Fruit fly (Drosophila melanogaster) whole organism, prepupa: ENCODE data around the gene CG12643.
A peak's percentile ranks its signal among the peaks of the same experiment; 100 is the strongest.

Experiments
- CG10631 ChIP-seq: fragments of 200-800 bp; sonication (Bioruptor generic); optimal IDR thresholded peaks from 2 replicates; lab custom pipeline; 2016; ENCODE audit warnings: missing biosample characterization, missing genetic modification characterization
- CG10669 ChIP-seq: fragments of 200-800 bp; sonication (Bioruptor generic); optimal IDR thresholded peaks from 3 replicates; lab custom pipeline; 2018; ENCODE audit warnings: missing biosample characterization, mild to moderate bottlenecking, missing genetic modification characterization, moderate library complexity
- CG11294 ChIP-seq: fragments of 200-800 bp; sonication (Bioruptor generic); IDR thresholded peaks from 2 replicates; pipeline ENCODE4 v1.3.6; 2022; ENCODE audit warnings: missing biosample characterization, missing genetic modification characterization
- CG11762 ChIP-seq: fragments of 200-800 bp; sonication (Bioruptor generic); optimal IDR thresholded peaks from 3 replicates; lab custom pipeline; 2016; ENCODE audit warnings: missing biosample characterization, missing genetic modification characterization; ENCODE audit not compliant: insufficient read depth
- CG15336 ChIP-seq: fragments of 200-800 bp; sonication (Bioruptor generic); IDR thresholded peaks from 2 replicates; pipeline ENCODE4 v1.3.6; 2022; ENCODE audit warnings: missing biosample characterization, missing genetic modification characterization
- CG16779 ChIP-seq: fragments of 200-800 bp; sonication (Bioruptor generic); optimal IDR thresholded peaks from 3 replicates; lab custom pipeline; 2017; ENCODE audit warnings: missing biosample characterization, mild to moderate bottlenecking, missing genetic modification characterization
- CG32006 ChIP-seq: fragments of 200-800 bp; sonication (Bioruptor generic); optimal IDR thresholded peaks from 3 replicates; lab custom pipeline; 2017; ENCODE audit warnings: missing biosample characterization, mild to moderate bottlenecking, missing genetic modification characterization
- CG3919 ChIP-seq: fragments of 200-800 bp; sonication (Bioruptor generic); optimal IDR thresholded peaks from 3 replicates; lab custom pipeline; 2016; ENCODE audit warnings: missing biosample characterization, missing genetic modification characterization
- CG6163 ChIP-seq: fragments of 200-800 bp; sonication (Bioruptor generic); IDR thresholded peaks from 3 replicates; pipeline ENCODE4 v1.3.6; 2022; ENCODE audit warnings: missing biosample characterization, missing genetic modification characterization
- CG6792 ChIP-seq: fragments of 200-800 bp; sonication (Bioruptor generic); optimal IDR thresholded peaks from 3 replicates; lab custom pipeline; 2016; ENCODE audit warnings: missing biosample characterization, missing genetic modification characterization
- CG6808 ChIP-seq: fragments of 200-800 bp; sonication (Bioruptor generic); optimal IDR thresholded peaks from 3 replicates; lab custom pipeline; 2017; ENCODE audit warnings: missing biosample characterization, missing genetic modification characterization, mild to moderate bottlenecking, moderate library complexity, missing genetic modification reagents
- CG7368 ChIP-seq: fragments of 200-800 bp; sonication (Bioruptor generic); optimal IDR thresholded peaks from 3 replicates; lab custom pipeline; 2016; ENCODE audit warnings: missing biosample characterization, missing genetic modification characterization
- CG8119 ChIP-seq: fragments of 200-800 bp; sonication (Bioruptor generic); IDR thresholded peaks from 3 replicates; pipeline ENCODE4 v1.3.6; 2022; ENCODE audit warnings: missing biosample characterization, missing genetic modification characterization
- CG8632 ChIP-seq: fragments of 200-800 bp; sonication (Bioruptor generic); optimal IDR thresholded peaks from 3 replicates; lab custom pipeline; 2016; ENCODE audit warnings: missing biosample characterization, missing genetic modification characterization
- CG9139 ChIP-seq: fragments of 200-800 bp; sonication (Bioruptor generic); optimal IDR thresholded peaks from 3 replicates; lab custom pipeline; 2017; ENCODE audit warnings: missing biosample characterization, mild to moderate bottlenecking, missing genetic modification characterization
- Eip75B ChIP-seq: fragments of 200-800 bp; sonication (Bioruptor generic); optimal IDR thresholded peaks from 3 replicates; lab custom pipeline; 2016; ENCODE audit warnings: missing biosample characterization, missing genetic modification characterization
- Eip78C ChIP-seq: fragments of 200-800 bp; sonication (Bioruptor generic); peaks from one replicate; lab custom pipeline; 2016; ENCODE audit warnings: missing biosample characterization, missing genetic modification characterization
- Eip93F ChIP-seq: fragments of 200-800 bp; sonication (Bioruptor generic); optimal IDR thresholded peaks from 2 replicates; lab custom pipeline; 2016; ENCODE audit warnings: missing biosample characterization, mild to moderate bottlenecking, missing genetic modification characterization
- Ets21C ChIP-seq: fragments of 200-800 bp; sonication (Bioruptor generic); optimal IDR thresholded peaks from 3 replicates; lab custom pipeline; 2016; ENCODE audit warnings: missing biosample characterization, missing genetic modification characterization
- Ets96B ChIP-seq: fragments of 200-800 bp; optimal IDR thresholded peaks from 2 replicates; lab custom pipeline; 2019; ENCODE audit warnings: missing biosample characterization, mild to moderate bottlenecking, missing genetic modification characterization, moderate library complexity
- Hr38 ChIP-seq: sonication (Bioruptor generic); optimal IDR thresholded peaks from 2 replicates; lab custom pipeline; 2016; ENCODE audit warnings: missing biosample characterization, missing genetic modification characterization
- Hr39 ChIP-seq: fragments of 200-800 bp; sonication (Bioruptor generic); optimal IDR thresholded peaks from 2 replicates; lab custom pipeline; 2016; ENCODE audit warnings: missing biosample characterization, missing genetic modification characterization
- Lpt ChIP-seq: fragments of 200-800 bp; sonication (Bioruptor generic); optimal IDR thresholded peaks from 3 replicates; lab custom pipeline; 2016; ENCODE audit warnings: missing biosample characterization, missing genetic modification characterization
- Met ChIP-seq: fragments of 200-800 bp; sonication (Bioruptor generic); optimal IDR thresholded peaks from 3 replicates; lab custom pipeline; 2016; ENCODE audit warnings: missing biosample characterization, missing genetic modification characterization
- Smox ChIP-seq: fragments of 200-800 bp; sonication (Bioruptor generic); optimal IDR thresholded peaks from 3 replicates; lab custom pipeline; 2016; ENCODE audit warnings: missing biosample characterization, missing genetic modification characterization
- Sox14 ChIP-seq: fragments of 200-800 bp; sonication (Bioruptor generic); optimal IDR thresholded peaks from 3 replicates; lab custom pipeline; 2016; ENCODE audit warnings: missing biosample characterization, missing genetic modification characterization
- Sox15 ChIP-seq: fragments of 200-800 bp; sonication (Bioruptor generic); optimal IDR thresholded peaks from 3 replicates; lab custom pipeline; 2016; ENCODE audit warnings: missing biosample characterization, missing genetic modification characterization
- acj6 ChIP-seq: fragments of 200-800 bp; sonication (Bioruptor generic); optimal IDR thresholded peaks from 3 replicates; lab custom pipeline; 2016; ENCODE audit warnings: missing biosample characterization, missing genetic modification characterization
- cyc ChIP-seq: fragments of 200-800 bp; sonication (Bioruptor generic); optimal IDR thresholded peaks from 3 replicates; lab custom pipeline; 2016; ENCODE audit warnings: missing biosample characterization, missing genetic modification characterization
- dsx ChIP-seq: fragments of 200-800 bp; optimal IDR thresholded peaks from 3 replicates; lab custom pipeline; 2019; ENCODE audit warnings: missing biosample characterization, mild to moderate bottlenecking, missing genetic modification characterization, moderate library complexity; ENCODE audit not compliant: poor library complexity, severe bottlenecking
- eg ChIP-seq: fragments of 200-800 bp; sonication (Bioruptor generic); IDR thresholded peaks from 3 replicates; pipeline ENCODE4 v1.3.6; 2022; ENCODE audit warnings: missing biosample characterization, missing genetic modification characterization
- esn ChIP-seq: fragments of 200-800 bp; sonication (Bioruptor generic); optimal IDR thresholded peaks from 2 replicates; lab custom pipeline; 2016; ENCODE audit warnings: missing biosample characterization, mild to moderate bottlenecking, missing genetic modification characterization, moderate library complexity
- fd85E ChIP-seq: fragments of 200-800 bp; sonication (Bioruptor generic); optimal IDR thresholded peaks from 3 replicates; lab custom pipeline; 2016; ENCODE audit warnings: missing biosample characterization, missing genetic modification characterization
- net ChIP-seq: fragments of 200-800 bp; sonication (Bioruptor generic); optimal IDR thresholded peaks from 3 replicates; lab custom pipeline; 2016; ENCODE audit warnings: missing biosample characterization, missing genetic modification characterization
- pdm3 ChIP-seq: fragments of 200-800 bp; sonication (Bioruptor generic); optimal IDR thresholded peaks from 3 replicates; lab custom pipeline; 2016; ENCODE audit warnings: missing biosample characterization, missing genetic modification characterization
- ss ChIP-seq, 2 experiments: fragments of 200-800 bp; sonication (Bioruptor generic); optimal IDR thresholded peaks; 2 replicates in 1 of 2; 3 replicates in 1 of 2; lab custom pipeline; 2017 to 2018; ENCODE audit warnings: mild to moderate bottlenecking in 2 of 2, missing biosample characterization in 2 of 2, missing genetic modification characterization in 2 of 2, moderate library complexity in 1 of 2
- svp ChIP-seq: fragments of 200-800 bp; sonication (Bioruptor generic); peaks from one replicate; lab custom pipeline; 2016; ENCODE audit warnings: missing biosample characterization, missing genetic modification characterization
- topi ChIP-seq: fragments of 200-800 bp; sonication (Bioruptor generic); optimal IDR thresholded peaks from 3 replicates; lab custom pipeline; 2016; ENCODE audit warnings: missing biosample characterization, missing genetic modification characterization
- vri ChIP-seq: fragments of 200-800 bp; sonication (Bioruptor generic); optimal IDR thresholded peaks from 3 replicates; lab custom pipeline; 2016; ENCODE audit warnings: missing biosample characterization, mild to moderate bottlenecking, missing genetic modification characterization

The CG12643 gene

dm6 chrX:10265213-10266017 is at the start of gene CG12643 (continued):
- TF ChIP-seq Lpt (GFP tag; lab: Kevin White, UChicago) (peak; percentile 96), Ets96B (tag; lab: Kevin White, UChicago) (peak; percentile 85), esn (peak; percentile 97), CG16779 (peak; percentile 76), CG6163 (GFP tag; lab: Robert Waterston, UW) (peak; percentile 98), CG32006 (GFP tag; lab: Kevin White, UChicago) (peak; percentile 94), CG15336 (GFP tag; lab: Robert Waterston, UW) (peak; percentile 95), ss (GFP tag; optimal IDR thresholded peaks at IDR 0.05; lab: Kevin White, UChicago) (peak; percentile 72 to 90), CG10631 (GFP tag; lab: Kevin White, UChicago) (peak; percentile 94), CG11294 (GFP tag; lab: Robert Waterston, UW) (peak; percentile 96)
- TF ChIP-seq, all 60 proteins: peak for 59

- TF ChIP-seq fd85E (GFP tag; lab: Kevin White, UChicago) (no peak), CG8119 (GFP tag; lab: Robert Waterston, UW) (0 out of 3 replicates have a peak, but pooled peaks have one; percentile 13), eg (GFP tag; lab: Robert Waterston, UW) (peak; percentile 51; the same call in 1 of the 3 replicates), CG15336 (GFP tag; lab: Robert Waterston, UW) (peak; percentile 40; the same call in 1 of the 2 replicates), CG6163 (GFP tag; lab: Robert Waterston, UW) (0 out of 3 replicates have a peak, but pooled peaks have one; percentile 18), Smox (GFP tag; lab: Kevin White, UChicago) (no peak), Eip78C (peak; percentile 55)
These were observed 43.9 kb upstream of the CG12643 start for dm6 chrX:10308996-10309395.

DNA sequence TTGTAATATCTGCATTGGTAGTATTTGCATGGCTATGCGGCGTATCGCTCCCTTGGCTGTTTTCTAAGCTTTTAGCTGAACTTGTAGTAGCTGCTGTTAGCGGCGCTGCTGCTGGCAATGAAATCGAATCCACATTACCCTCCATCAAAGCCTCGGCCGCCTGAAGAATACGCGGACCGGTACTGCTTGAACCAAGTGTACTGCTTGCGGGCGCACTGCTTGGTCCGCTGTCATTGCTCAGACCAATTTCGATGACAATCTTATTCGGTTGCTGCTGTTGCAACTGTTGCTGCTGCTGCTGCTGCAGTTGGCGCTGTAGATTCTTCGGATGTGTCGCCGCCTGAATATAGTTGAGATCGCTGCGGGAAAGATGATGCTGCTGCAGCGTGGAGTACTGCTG is 42.9 kb upstream of the CG12643 start:
- TF ChIP-seq Eip75B (GFP tag; lab: Kevin White, UChicago) (no peak), Smox (GFP tag; lab: Kevin White, UChicago) (no peak), CG7368 (GFP tag; lab: Kevin White, UChicago) (no peak), Eip93F (GFP tag; lab: Kevin White, UChicago) (no peak), topi (no peak), CG10669 (GFP tag; lab: Kevin White, UChicago) (no peak), CG11762 (GFP tag; lab: Kevin White, UChicago) (no peak), Hr38 (GFP tag; lab: Kevin White, UChicago) (no peak), pdm3 (GFP tag; lab: Kevin White, UChicago) (no peak), CG3919 (no peak), CG11294 (GFP tag; lab: Robert Waterston, UW) (no peak), eg (GFP tag; lab: Robert Waterston, UW) (no peak), CG9139 (no peak), svp (GFP tag; lab: Kevin White, UChicago) (no peak), acj6 (GFP tag; lab: Kevin White, UChicago) (no peak)
- TF ChIP-seq, all 60 proteins: peak for 0

- peak; percentile 41 for TF ChIP-seq Eip78C
- TF ChIP-seq svp (GFP tag; lab: Kevin White, UChicago), result peak; percentile 63
- no peak for TF ChIP-seq Lpt (GFP tag; lab: Kevin White, UChicago)
These were observed 35.1 kb upstream of the CG12643 start for dm6 chrX:10300140-10300539.

DNA sequence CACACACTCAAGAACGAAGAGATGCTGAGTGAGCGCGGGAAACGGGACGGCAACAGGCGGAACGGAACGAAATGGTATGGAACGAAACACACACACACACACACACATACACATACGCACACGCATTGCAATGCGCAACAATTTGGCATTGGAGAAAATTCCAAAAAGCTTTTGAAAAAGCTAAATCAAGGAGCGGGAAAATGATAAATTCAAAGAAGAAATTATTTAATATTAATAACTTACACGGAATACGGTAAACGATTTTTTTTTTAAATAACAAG is 25.6 kb upstream of the CG12643 start:
- TF ChIP-seq dsx (GFP tag; lab: Kevin White, UChicago) (no peak), Eip75B (GFP tag; lab: Kevin White, UChicago) (no peak), Sox15 (no peak), CG8632 (no peak), CG32006 (GFP tag; lab: Kevin White, UChicago) (no peak), Sox14 (no peak), vri (no peak), CG15336 (GFP tag; lab: Robert Waterston, UW) (no peak), CG3919 (no peak), Met (GFP tag; lab: Kevin White, UChicago) (no peak), CG16779 (no peak), CG6808 (no peak), Hr39 (GFP tag; lab: Kevin White, UChicago) (no peak), cyc (GFP tag; lab: Kevin White, UChicago) (no peak), Hr38 (GFP tag; lab: Kevin White, UChicago) (no peak), CG10631 (GFP tag; lab: Kevin White, UChicago) (no peak), CG6792 (GFP tag; lab: Kevin White, UChicago) (no peak), net (GFP tag; lab: Kevin White, UChicago) (no peak), Eip78C (no peak), Ets21C (no peak)
- TF ChIP-seq, all 60 proteins: peak for 0
